Worm (Caenorhabditis elegans) whole organism, L4 larva: Measurements from ENCODE around the gene C43H6.4.

Experiments used
- F10B5.3 ChIP-seq: sonication (generic microtip); optimal IDR thresholded peaks from 2 replicates; lab custom pipeline; 2016; ENCODE audit warnings: mild to moderate bottlenecking, missing genetic modification characterization, missing compliant biosample characterization
- F37D6.2 ChIP-seq: sonication (generic microtip); optimal IDR thresholded peaks from 2 replicates; lab custom pipeline; 2016; ENCODE audit warnings: mild to moderate bottlenecking, missing genetic modification characterization, missing compliant biosample characterization
- T26A8.4 ChIP-seq: fragments of 200-800 bp; sonication (Bioruptor generic); IDR thresholded peaks from 2 replicates; pipeline ENCODE4 v1.3.6; 2022; ENCODE audit warnings: missing genetic modification characterization, missing compliant biosample characterization
- Y75B8A.6 ChIP-seq: fragments of 200-800 bp; sonication (Bioruptor generic); IDR thresholded peaks from 2 replicates; pipeline ENCODE4 v1.3.6; 2022; ENCODE audit warnings: missing genetic modification reagents, missing genetic modification characterization, missing compliant biosample characterization
- ZK337.2 ChIP-seq: fragments of 200-800 bp; sonication (Bioruptor generic); IDR thresholded peaks from 2 replicates; pipeline ENCODE4 v1.3.6; 2022; ENCODE audit warnings: missing genetic modification reagents, missing genetic modification characterization, missing compliant biosample characterization
- ama-1 ChIP-seq: fragments of 150-350 bp; optimal IDR thresholded peaks from 2 replicates; lab custom pipeline; 2014; ENCODE audit warnings: inconsistent platforms, mixed read lengths
- arid-1 ChIP-seq: fragments of 200-800 bp; sonication (Bioruptor generic); conservative IDR thresholded peaks from 2 replicates; pipeline ENCODE4 v1.3.6; 2022; ENCODE audit warnings: missing genetic modification reagents, missing genetic modification characterization, missing compliant biosample characterization
- ceh-32 ChIP-seq: sonication (generic microtip); optimal IDR thresholded peaks from 2 replicates; lab custom pipeline; 2016; ENCODE audit warnings: mild to moderate bottlenecking, missing genetic modification characterization, missing compliant biosample characterization; ENCODE audit not compliant: poor library complexity
- ceh-82 ChIP-seq: sonication (generic microtip); optimal IDR thresholded peaks from 2 replicates; lab custom pipeline; 2017; ENCODE audit warnings: missing biosample characterization, missing genetic modification characterization
- ctbp-1 ChIP-seq: fragments of 200-800 bp; sonication (Bioruptor generic); IDR thresholded peaks from 2 replicates; pipeline ENCODE4 v1.3.6; 2022; ENCODE audit warnings: missing genetic modification reagents, missing genetic modification characterization, missing compliant biosample characterization
- dmd-6 ChIP-seq: fragments of 200-800 bp; sonication (Bioruptor generic); IDR thresholded peaks from 2 replicates; pipeline ENCODE4 v1.3.6; 2022; ENCODE audit warnings: missing genetic modification reagents, missing genetic modification characterization, missing compliant biosample characterization
- dmd-8 ChIP-seq: fragments of 200-800 bp; sonication (Bioruptor generic); IDR thresholded peaks from 2 replicates; pipeline ENCODE4 v1.3.6; 2022; ENCODE audit warnings: missing genetic modification characterization, missing compliant biosample characterization
- dve-1 ChIP-seq: sonication (generic microtip); optimal IDR thresholded peaks from 2 replicates; lab custom pipeline; 2017; ENCODE audit warnings: antibody characterized with exemption, mild to moderate bottlenecking, missing genetic modification characterization, missing compliant biosample characterization; ENCODE audit not compliant: insufficient read depth
- fkh-10 ChIP-seq: fragments of 150-350 bp; optimal IDR thresholded peaks from 2 replicates; lab custom pipeline; 2014; ENCODE audit warnings: missing biosample characterization, missing genetic modification reagents, missing genetic modification characterization
- hlh-11 ChIP-seq: fragments of 200-800 bp; sonication (Bioruptor generic); optimal IDR thresholded peaks from 2 replicates; lab custom pipeline; 2018; ENCODE audit warnings: mild to moderate bottlenecking, missing genetic modification characterization, missing compliant biosample characterization
- hlh-30 ChIP-seq: sonication (generic microtip); optimal IDR thresholded peaks from 2 replicates; lab custom pipeline; 2017; ENCODE audit warnings: antibody characterized with exemption, mild to moderate bottlenecking, missing genetic modification characterization, missing compliant biosample characterization; ENCODE audit not compliant: insufficient read depth
- hmg-1.1 ChIP-seq: fragments of 200-800 bp; sonication (Bioruptor generic); IDR thresholded peaks from 2 replicates; pipeline ENCODE4 v1.3.6; 2022; ENCODE audit warnings: missing genetic modification reagents, missing genetic modification characterization, missing compliant biosample characterization
- jun-1 ChIP-seq: fragments of 150-350 bp; optimal IDR thresholded peaks from 2 replicates; lab custom pipeline; 2014; ENCODE audit warnings: missing biosample characterization, missing genetic modification reagents, missing genetic modification characterization
- lim-7 ChIP-seq: fragments of 200-800 bp; sonication (Bioruptor generic); IDR thresholded peaks from 2 replicates; pipeline ENCODE4 v1.3.6; 2022; ENCODE audit warnings: missing genetic modification characterization, missing compliant biosample characterization
- lin-1 ChIP-seq: fragments of 200-800 bp; sonication (Bioruptor generic); IDR thresholded peaks from 2 replicates; pipeline ENCODE4 v1.3.6; 2022; ENCODE audit warnings: missing genetic modification reagents, missing genetic modification characterization, missing compliant biosample characterization
- mep-1 ChIP-seq: fragments of 150-350 bp; sonication (generic microtip); optimal IDR thresholded peaks from 3 replicates; lab custom pipeline; 2014; ENCODE audit warnings: missing biosample characterization, missing genetic modification characterization
- mes-2 ChIP-seq: sonication (generic microtip); optimal IDR thresholded peaks from 2 replicates; lab custom pipeline; 2016; ENCODE audit warnings: missing genotype, mild to moderate bottlenecking, missing genetic modification characterization, missing compliant biosample characterization; ENCODE audit not compliant: poor library complexity, severe bottlenecking
- mxl-2 ChIP-seq: fragments of 200-800 bp; sonication (Bioruptor generic); conservative IDR thresholded peaks from 2 replicates; pipeline ENCODE4 v1.3.6; 2022; ENCODE audit warnings: missing genetic modification reagents, missing genetic modification characterization, missing compliant biosample characterization
- mxl-3 ChIP-seq: fragments of 200-800 bp; sonication (Bioruptor generic); optimal IDR thresholded peaks from 2 replicates; lab custom pipeline; 2018; ENCODE audit warnings: mild to moderate bottlenecking, missing genetic modification characterization, missing compliant biosample characterization
- nhr-10 ChIP-seq: fragments of 150-350 bp; optimal IDR thresholded peaks from 2 replicates; lab custom pipeline; 2014; ENCODE audit warnings: missing biosample characterization, missing genetic modification characterization
- nhr-102 ChIP-seq: sonication (generic microtip); optimal IDR thresholded peaks from 2 replicates; lab custom pipeline; 2016; ENCODE audit warnings: mild to moderate bottlenecking, missing genetic modification characterization, moderate library complexity, missing compliant biosample characterization
- nhr-25 ChIP-seq: sonication (generic microtip); optimal IDR thresholded peaks from 2 replicates; lab custom pipeline; 2017; ENCODE audit warnings: missing genetic modification characterization, mild to moderate bottlenecking, missing compliant biosample characterization, antibody characterized with exemption, moderate library complexity, borderline replicate concordance; ENCODE audit not compliant: insufficient read depth
- nhr-28 ChIP-seq: fragments of 150-350 bp; optimal IDR thresholded peaks from 2 replicates; lab custom pipeline; 2014; ENCODE audit warnings: missing biosample characterization, missing genetic modification characterization
- nhr-42 ChIP-seq: fragments of 200-800 bp; sonication (Bioruptor generic); IDR thresholded peaks from 2 replicates; pipeline ENCODE4 v1.3.6; 2022; ENCODE audit warnings: missing genetic modification characterization, missing compliant biosample characterization
- nhr-77 ChIP-seq: fragments of 150-350 bp; optimal IDR thresholded peaks from 2 replicates; lab custom pipeline; 2014; ENCODE audit warnings: missing biosample characterization, missing genetic modification characterization
- pqm-1 ChIP-seq: sonication (generic microtip); optimal IDR thresholded peaks from 2 replicates; lab custom pipeline; 2017; ENCODE audit warnings: missing biosample characterization, missing genetic modification characterization
- rbr-2 ChIP-seq: sonication (generic microtip); optimal IDR thresholded peaks from 2 replicates; lab custom pipeline; 2016; ENCODE audit warnings: missing genotype, missing genetic modification characterization, missing compliant biosample characterization
- skn-1 ChIP-seq: fragments of 150-350 bp; optimal IDR thresholded peaks from 2 replicates; lab custom pipeline; 2014; ENCODE audit warnings: missing biosample characterization, missing genetic modification characterization
- snpc-4 ChIP-seq: fragments of 150-350 bp; optimal IDR thresholded peaks from 2 replicates; lab custom pipeline; 2014; ENCODE audit warnings: missing biosample characterization, missing genetic modification characterization
- spr-1 ChIP-seq: sonication (generic microtip); optimal IDR thresholded peaks from 2 replicates; lab custom pipeline; 2016; ENCODE audit warnings: mild to moderate bottlenecking, missing genetic modification characterization, missing compliant biosample characterization
- spr-3 ChIP-seq: fragments of 200-800 bp; sonication (Bioruptor generic); optimal IDR thresholded peaks from 2 replicates; lab custom pipeline; 2018; ENCODE audit warnings: mild to moderate bottlenecking, missing genetic modification characterization, missing compliant biosample characterization
- unc-130 ChIP-seq: sonication (generic microtip); optimal IDR thresholded peaks from 2 replicates; lab custom pipeline; 2016; ENCODE audit warnings: missing genetic modification reagents, missing genetic modification characterization, missing compliant biosample characterization
- unc-39 ChIP-seq: sonication (generic microtip); optimal IDR thresholded peaks from 2 replicates; lab custom pipeline; 2017; ENCODE audit warnings: missing biosample characterization, missing genetic modification characterization
- unc-62 ChIP-seq, 3 experiments: fragments of 150-350 bp in 1 of 3; sonication (generic microtip); optimal IDR thresholded peaks in 2 of 3; peaks in 1 of 3; 1 replicate in 1 of 3; 2 replicates in 2 of 3; lab custom pipeline; 2014 to 2017; ENCODE audit warnings: missing biosample characterization in 3 of 3, missing genetic modification characterization in 3 of 3, missing genetic modification reagents in 3 of 3, missing genotype in 1 of 3
- zag-1 ChIP-seq: fragments of 150-350 bp; optimal IDR thresholded peaks from 2 replicates; lab custom pipeline; 2014; ENCODE audit warnings: missing biosample characterization, missing genetic modification characterization
- zfp-2 ChIP-seq: sonication (generic microtip); optimal IDR thresholded peaks from 2 replicates; lab custom pipeline; 2016; ENCODE audit warnings: mild to moderate bottlenecking, missing genetic modification characterization, missing compliant biosample characterization
- zip-2 ChIP-seq: fragments of 150-350 bp; optimal IDR thresholded peaks from 2 replicates; lab custom pipeline; 2014; ENCODE audit warnings: missing biosample characterization, missing genetic modification characterization

Gene C43H6.4

ce11 chrX:2432459-2432858 lies 28.6 kb downstream of the C43H6.4 start (continued):
- TF ChIP-seq spr-3 (no peak), nhr-25 (tag; lab: Kevin White, UChicago) (no peak), F10B5.3 (tag; lab: Kevin White, UChicago) (no peak), nhr-42 (GFP tag; lab: Robert Waterston, UW) (no peak), nhr-102 (tag; lab: Kevin White, UChicago) (peak; percentile 36), pqm-1 (tag; lab: Kevin White, UChicago) (peak; percentile 50), jun-1 (tag; lab: Kevin White, UChicago) (peak; percentile 34), mxl-2 (GFP tag; lab: Robert Waterston, UW) (no peak), ceh-82 (tag; lab: Kevin White, UChicago) (no peak), nhr-28 (peak; percentile 79), ctbp-1 (GFP tag; lab: Robert Waterston, UW) (no peak), ZK337.2 (no peak), F37D6.2 (peak; percentile 5), Y75B8A.6 (no peak), nhr-10 (tag; lab: Kevin White, UChicago) (no peak), mes-2 (tag; lab: Kevin White, UChicago) (peak; percentile 51), spr-1 (tag; lab: Kevin White, UChicago) (no peak), mxl-3 (peak; percentile 83), ama-1 (no peak), hlh-11 (tag; lab: Kevin White, UChicago) (peak; percentile 87), dve-1 (tag; lab: Kevin White, UChicago) (peak; percentile 84), snpc-4 (no peak), skn-1 (tag; lab: Kevin White, UChicago) (no peak), T26A8.4 (GFP tag; lab: Robert Waterston, UW) (no peak), lim-7 (GFP tag; lab: Robert Waterston, UW) (no peak), mep-1 (tag; lab: Kevin White, UChicago) (peak; percentile 83), zip-2 (no peak), unc-39 (no peak), fkh-10 (GFP tag; lab: Kevin White, UChicago) (no peak), zag-1 (tag; lab: Kevin White, UChicago) (no peak), dmd-8 (GFP tag; lab: Robert Waterston, UW) (no peak), hlh-30 (tag; lab: Kevin White, UChicago) (peak; percentile 59), unc-130 (no peak)
- TF ChIP-seq, all 104 proteins: peak for 28

- TF ChIP-seq nhr-25 (tag; lab: Kevin White, UChicago) = no peak
- TF ChIP-seq ceh-32 (tag; lab: Kevin White, UChicago) = no peak
- peak; percentile 26 for TF ChIP-seq hlh-11 (tag; lab: Kevin White, UChicago)
- TF ChIP-seq rbr-2 (tag; lab: Kevin White, UChicago) = no peak
- no peak for TF ChIP-seq ctbp-1 (GFP tag; lab: Robert Waterston, UW)
- peak; percentile 28 for TF ChIP-seq F10B5.3 (tag; lab: Kevin White, UChicago)
- no peak for TF ChIP-seq hmg-1.1 (GFP tag; lab: Robert Waterston, UW)
- no peak for TF ChIP-seq nhr-77 (tag; lab: Kevin White, UChicago)
- TF ChIP-seq dmd-6 (GFP tag; lab: Robert Waterston, UW) = no peak
- TF ChIP-seq arid-1 (GFP tag; lab: Robert Waterston, UW) = no peak
- TF ChIP-seq zfp-2 (tag; lab: Kevin White, UChicago) = no peak
- TF ChIP-seq lin-1 (GFP tag; lab: Robert Waterston, UW) = no peak
- TF ChIP-seq ama-1 = no peak
- TF ChIP-seq hlh-30 (tag; lab: Kevin White, UChicago) = peak; percentile 61
- peak in 1 of 2 experiments; percentile 64 for TF ChIP-seq unc-62 (GFP tag; optimal IDR thresholded peaks at IDR 0.05 in 1 of 2; lab: Kevin White, UChicago)
- TF ChIP-seq unc-62 (tag; optimal IDR thresholded peaks at IDR 0.05; lab: Kevin White, UChicago) = no peak
Observed at ce11 chrX:2433805-2434204, 30.0 kb downstream of the C43H6.4 start.
